Fruit fly (Drosophila melanogaster) whole organism, embryonic: ENCODE measurements around the gene CHKov1.
A peak's percentile ranks its signal among the peaks of the same experiment; 100 is the strongest.

Source experiments
- Antp ChIP-seq: fragments of 200-800 bp; sonication (Bioruptor generic); optimal IDR thresholded peaks from 3 replicates; lab custom pipeline; 2016; ENCODE audit warnings: missing biosample characterization, missing genetic modification characterization
- Atf-2 ChIP-seq: fragments of 200-800 bp; sonication (Bioruptor generic); optimal IDR thresholded peaks from 2 replicates; lab custom pipeline; 2016; ENCODE audit warnings: missing biosample characterization, missing genetic modification characterization
- Atf3 ChIP-seq: fragments of 200-800 bp; sonication (Bioruptor generic); optimal IDR thresholded peaks from 3 replicates; lab custom pipeline; 2016; ENCODE audit warnings: missing biosample characterization, missing genetic modification characterization
- CG10462 ChIP-seq: fragments of 200-800 bp; sonication (Bioruptor generic); optimal IDR thresholded peaks from 2 replicates; lab custom pipeline; 2016; ENCODE audit warnings: missing biosample characterization, missing genetic modification characterization
- CG12236 ChIP-seq: fragments of 200-800 bp; sonication (Bioruptor generic); optimal IDR thresholded peaks from 2 replicates; lab custom pipeline; 2016; ENCODE audit warnings: missing biosample characterization, missing genetic modification characterization
- CG12391 ChIP-seq: fragments of 200-800 bp; sonication (Bioruptor generic); optimal IDR thresholded peaks from 3 replicates; lab custom pipeline; 2018; ENCODE audit warnings: missing biosample characterization, mild to moderate bottlenecking, missing genetic modification characterization, moderate library complexity
- CG1529 ChIP-seq: fragments of 200-800 bp; sonication (Bioruptor generic); optimal IDR thresholded peaks from 3 replicates; lab custom pipeline; 2018; ENCODE audit warnings: missing biosample characterization, missing genetic modification characterization
- CG1602 ChIP-seq: fragments of 200-800 bp; sonication (Bioruptor generic); optimal IDR thresholded peaks from 3 replicates; lab custom pipeline; 2016; ENCODE audit warnings: missing biosample characterization, missing genetic modification characterization
- CG17385 ChIP-seq: fragments of 200-800 bp; sonication (Bioruptor generic); optimal IDR thresholded peaks from 3 replicates; lab custom pipeline; 2018; ENCODE audit warnings: missing biosample characterization, mild to moderate bottlenecking, missing genetic modification characterization
- CG18262 ChIP-seq: fragments of 200-800 bp; optimal IDR thresholded peaks from 3 replicates; lab custom pipeline; 2019; ENCODE audit warnings: missing biosample characterization, mild to moderate bottlenecking, missing genetic modification characterization, moderate library complexity
- CG4282 ChIP-seq: fragments of 200-800 bp; sonication (Bioruptor generic); optimal IDR thresholded peaks from 2 replicates; lab custom pipeline; 2016; ENCODE audit warnings: missing biosample characterization, missing genetic modification characterization
- CG43689 ChIP-seq: fragments of 200-800 bp; sonication (Bioruptor generic); IDR thresholded peaks from 2 replicates; pipeline ENCODE4 v1.3.6; 2022; ENCODE audit warnings: missing biosample characterization, missing genetic modification characterization
- CG6654 ChIP-seq: fragments of 200-800 bp; sonication (Bioruptor generic); optimal IDR thresholded peaks from 2 replicates; lab custom pipeline; 2017; ENCODE audit warnings: missing biosample characterization, mild to moderate bottlenecking, missing genetic modification characterization
- CG6683 ChIP-seq: fragments of 200-800 bp; sonication (Bioruptor generic); optimal IDR thresholded peaks from 2 replicates; lab custom pipeline; 2017; ENCODE audit warnings: missing biosample characterization, mild to moderate bottlenecking, missing genetic modification characterization, missing genetic modification reagents
- CG7928 ChIP-seq: fragments of 200-800 bp; sonication (Bioruptor generic); optimal IDR thresholded peaks from 2 replicates; lab custom pipeline; 2017; ENCODE audit warnings: missing biosample characterization, mild to moderate bottlenecking, missing genetic modification characterization
- CG7987 ChIP-seq: fragments of 200-800 bp; sonication (Bioruptor generic); optimal IDR thresholded peaks from 2 replicates; lab custom pipeline; 2018; ENCODE audit warnings: missing biosample characterization, mild to moderate bottlenecking, missing genetic modification characterization, moderate library complexity
- CG8944 ChIP-seq: fragments of 200-800 bp; sonication (Bioruptor generic); optimal IDR thresholded peaks from 3 replicates; lab custom pipeline; 2016; ENCODE audit warnings: missing biosample characterization, missing genetic modification characterization
- CG9609 ChIP-seq: fragments of 200-800 bp; sonication (Bioruptor generic); optimal IDR thresholded peaks from 3 replicates; lab custom pipeline; 2016; ENCODE audit warnings: missing biosample characterization, missing genetic modification characterization
- CG9817 ChIP-seq: fragments of 200-800 bp; sonication (Bioruptor generic); optimal IDR thresholded peaks from 2 replicates; lab custom pipeline; 2018; ENCODE audit warnings: missing biosample characterization, mild to moderate bottlenecking, missing genetic modification characterization, moderate library complexity
- CG9876 ChIP-seq: fragments of 200-800 bp; sonication (Bioruptor generic); optimal IDR thresholded peaks from 2 replicates; lab custom pipeline; 2016; ENCODE audit warnings: missing biosample characterization, missing genetic modification characterization
- CkIIα-i1 ChIP-seq: fragments of 200-800 bp; sonication (Bioruptor generic); IDR thresholded peaks from 2 replicates; pipeline ENCODE4 v1.3.6; 2022; ENCODE audit warnings: missing biosample characterization, missing genetic modification characterization
- CrebB ChIP-seq: fragments of 200-800 bp; sonication (Bioruptor generic); optimal IDR thresholded peaks from 3 replicates; lab custom pipeline; 2018; ENCODE audit warnings: missing biosample characterization, mild to moderate bottlenecking, missing genetic modification characterization
- D ChIP-seq, 2 experiments: fragments of 200-800 bp in 1 of 2; fragments of >200 bp in 1 of 2; sonication (Bioruptor generic) in 1 of 2; optimal IDR thresholded peaks; 2 replicates in 1 of 2; 3 replicates in 1 of 2; lab custom pipeline; 2017; ENCODE audit warnings: mild to moderate bottlenecking in 1 of 2, missing biosample characterization in 1 of 2, missing genetic modification characterization in 1 of 2, missing genetic modification reagents in 1 of 2
- D19A ChIP-seq: fragments of 200-800 bp; optimal IDR thresholded peaks from 3 replicates; lab custom pipeline; 2019; ENCODE audit warnings: missing biosample characterization, mild to moderate bottlenecking, missing genetic modification characterization, moderate library complexity
- D19B ChIP-seq: fragments of 200-800 bp; sonication (Bioruptor generic); optimal IDR thresholded peaks from 2 replicates; lab custom pipeline; 2017; ENCODE audit warnings: missing biosample characterization, mild to moderate bottlenecking, missing genetic modification characterization
- Deaf1 ChIP-seq: fragments of 200-800 bp; optimal IDR thresholded peaks from 3 replicates; lab custom pipeline; 2019; ENCODE audit warnings: missing biosample characterization, mild to moderate bottlenecking, missing genetic modification characterization, moderate library complexity
- Doc2 ChIP-seq: fragments of 200-800 bp; sonication (Bioruptor generic); IDR thresholded peaks from 2 replicates; pipeline ENCODE4 v1.3.6; 2022; ENCODE audit warnings: missing biosample characterization, missing genetic modification characterization
- E2f1 ChIP-seq: fragments of 200-800 bp; sonication (Bioruptor generic); IDR thresholded peaks from 2 replicates; pipeline ENCODE4 v1.3.6; 2022; ENCODE audit warnings: missing biosample characterization, missing genetic modification characterization
- ERR ChIP-seq: fragments of 200-800 bp; sonication (Bioruptor generic); optimal IDR thresholded peaks from 2 replicates; lab custom pipeline; 2016; ENCODE audit warnings: missing biosample characterization, missing genetic modification characterization
- Fer2 ChIP-seq: fragments of 200-800 bp; sonication (Bioruptor generic); optimal IDR thresholded peaks from 2 replicates; lab custom pipeline; 2018; ENCODE audit warnings: missing biosample characterization, mild to moderate bottlenecking, missing genetic modification characterization, moderate library complexity
- Jarid2 ChIP-seq: fragments of 200-800 bp; sonication (Bioruptor generic); optimal IDR thresholded peaks from 3 replicates; lab custom pipeline; 2017; ENCODE audit warnings: mild to moderate bottlenecking, missing biosample characterization, missing genetic modification reagents, missing genetic modification characterization
- Kr ChIP-seq: fragments of 200-800 bp; sonication (Bioruptor generic); optimal IDR thresholded peaks from 2 replicates; lab custom pipeline; 2017; ENCODE audit warnings: missing biosample characterization, mild to moderate bottlenecking, missing genetic modification characterization
- Optix ChIP-seq: fragments of 200-800 bp; sonication (Bioruptor generic); IDR thresholded peaks from 3 replicates; pipeline ENCODE4 v1.3.6; 2022; ENCODE audit warnings: missing biosample characterization, missing genetic modification characterization
- Poxn ChIP-seq: fragments of 200-800 bp; sonication (Bioruptor generic); IDR thresholded peaks from 2 replicates; pipeline ENCODE4 v1.3.6; 2022; ENCODE audit warnings: missing biosample characterization, missing genetic modification characterization
- Scr ChIP-seq: fragments of 200-800 bp; sonication (Bioruptor generic); IDR thresholded peaks from 2 replicates; pipeline ENCODE4 v1.3.6; 2022; ENCODE audit warnings: missing biosample characterization, missing genetic modification characterization; ENCODE audit not compliant: partially characterized antibody
- Stat92E ChIP-seq, 3 experiments: fragments of >200 bp in 2 of 3; fragments of 200-800 bp in 1 of 3; sonication (Bioruptor generic) in 1 of 3; optimal IDR thresholded peaks; 2 replicates each; lab custom pipeline; 2017 to 2019; ENCODE audit warnings: missing biosample characterization in 3 of 3, missing genetic modification characterization in 3 of 3, mild to moderate bottlenecking in 1 of 3, moderate library complexity in 1 of 3
- TFAM ChIP-seq: fragments of 200-800 bp; sonication (Bioruptor generic); optimal IDR thresholded peaks from 2 replicates; lab custom pipeline; 2017; ENCODE audit warnings: missing biosample characterization, missing genetic modification characterization, inconsistent platforms
- ac ChIP-seq: fragments of 200-800 bp; sonication (Bioruptor generic); optimal IDR thresholded peaks from 3 replicates; lab custom pipeline; 2017; ENCODE audit warnings: missing biosample characterization, mild to moderate bottlenecking, missing genetic modification characterization
- cad ChIP-seq: fragments of >200 bp; optimal IDR thresholded peaks from 2 replicates; lab custom pipeline; 2017; ENCODE audit warnings: missing biosample characterization, missing genetic modification characterization
- chm ChIP-seq: fragments of 200-800 bp; sonication (Bioruptor generic); IDR thresholded peaks from 2 replicates; pipeline ENCODE4 v1.3.6; 2022; ENCODE audit warnings: missing biosample characterization, missing genetic modification characterization
- crol ChIP-seq: fragments of 200-800 bp; sonication (Bioruptor generic); IDR thresholded peaks from 2 replicates; pipeline ENCODE4 v1.3.6; 2022; ENCODE audit warnings: missing biosample characterization, missing genetic modification characterization
- dan ChIP-seq: fragments of 200-800 bp; sonication (Bioruptor generic); IDR thresholded peaks from 2 replicates; pipeline ENCODE4 v1.3.6; 2022; ENCODE audit warnings: missing biosample characterization, missing genetic modification characterization
- gcm ChIP-seq: fragments of 200-800 bp; sonication (Bioruptor generic); optimal IDR thresholded peaks from 2 replicates; lab custom pipeline; 2019; ENCODE audit warnings: missing biosample characterization, mild to moderate bottlenecking, missing genetic modification characterization, moderate library complexity
- grn ChIP-seq: fragments of 200-800 bp; sonication (Bioruptor generic); optimal IDR thresholded peaks from 3 replicates; lab custom pipeline; 2017; ENCODE audit warnings: missing biosample characterization, missing genetic modification characterization
- ham ChIP-seq: fragments of 200-800 bp; sonication (Bioruptor generic); IDR thresholded peaks from 2 replicates; pipeline ENCODE4 v1.3.6; 2022; ENCODE audit warnings: missing biosample characterization, missing genetic modification characterization
- klu ChIP-seq: fragments of 200-800 bp; sonication (Bioruptor generic); IDR thresholded peaks from 2 replicates; pipeline ENCODE4 v1.3.6; 2022; ENCODE audit warnings: missing biosample characterization, missing genetic modification characterization
- knrl ChIP-seq: fragments of 200-800 bp; sonication (Bioruptor generic); IDR thresholded peaks from 3 replicates; pipeline ENCODE4 v1.3.6; 2022; ENCODE audit warnings: missing biosample characterization, missing genetic modification characterization; ENCODE audit not compliant: partially characterized antibody
- lmd ChIP-seq: fragments of 200-800 bp; sonication (Bioruptor generic); IDR thresholded peaks from 2 replicates; pipeline ENCODE4 v1.3.6; 2022; ENCODE audit warnings: missing biosample characterization, missing genetic modification characterization
- pan ChIP-seq, 4 experiments: fragments of >200 bp in 3 of 4; fragments of 200-800 bp in 1 of 4; sonication (Bioruptor generic) in 1 of 4; optimal IDR thresholded peaks in 3 of 4; IDR thresholded peaks in 1 of 4; 2 replicates each; pipeline versions ENCODE4 v1.3.6 to Lab custom; 2017 to 2022; ENCODE audit warnings: missing biosample characterization in 2 of 4, missing genetic modification characterization in 2 of 4, mixed read lengths in 1 of 4
- pros ChIP-seq: fragments of 200-800 bp; sonication (Bioruptor generic); optimal IDR thresholded peaks from 3 replicates; lab custom pipeline; 2019; ENCODE audit warnings: missing biosample characterization, mild to moderate bottlenecking, missing genetic modification characterization, moderate library complexity
- wor ChIP-seq: fragments of 200-800 bp; sonication (Bioruptor generic); IDR thresholded peaks from 2 replicates; pipeline ENCODE4 v1.3.6; 2022; ENCODE audit warnings: missing biosample characterization, missing genetic modification characterization

The CHKov1 gene

DNA sequence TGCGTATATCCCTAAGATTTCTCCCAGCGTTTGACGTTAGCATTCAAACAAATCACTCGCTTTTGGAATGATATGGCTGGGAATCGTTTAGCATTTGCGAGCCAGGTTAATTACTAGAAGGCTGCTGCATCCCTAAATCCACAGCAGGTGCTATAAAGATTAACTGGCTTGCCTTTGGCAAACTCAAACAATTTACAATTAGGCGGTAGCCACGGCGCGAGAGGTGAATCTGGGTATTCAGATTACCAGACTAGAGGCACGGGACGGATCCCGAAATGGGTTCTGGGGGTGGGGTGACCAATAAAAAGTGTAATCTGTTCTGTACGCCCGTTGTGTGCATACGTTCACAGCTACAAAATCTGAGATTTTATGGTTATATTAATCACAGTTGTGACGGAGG, 48.0 kb downstream of the CHKov1 start, which contains the start of gene CG11892 (continued):
- TF ChIP-seq D (optimal IDR thresholded peaks at IDR 0.05; lab: Kevin White, UChicago), result no peak
- TF ChIP-seq D (GFP tag; optimal IDR thresholded peaks at IDR 0.05; lab: Kevin White, UChicago), result no peak
- peak; percentile 66 for TF ChIP-seq CrebB (tag; lab: Kevin White, UChicago)
- no peak for TF ChIP-seq TFAM
- TF ChIP-seq ERR (GFP tag; lab: Kevin White, UChicago), result no peak
- no peak for TF ChIP-seq CG9609 (GFP tag; lab: Kevin White, UChicago)
- no peak for TF ChIP-seq CG6654 (GFP tag; lab: Kevin White, UChicago)
- TF ChIP-seq knrl, result no peak
- no peak for TF ChIP-seq Atf-2 (GFP tag; lab: Kevin White, UChicago)
- TF ChIP-seq Stat92E (GFP tag; optimal IDR thresholded peaks at IDR 0.05; lab: Kevin White, UChicago), result no peak
- TF ChIP-seq grn (GFP tag; lab: Kevin White, UChicago), result no peak
- no peak for TF ChIP-seq wor
- TF ChIP-seq ham, result no peak
- TF ChIP-seq Deaf1, result no peak
- TF ChIP-seq pros (GFP tag; lab: Kevin White, UChicago), result no peak
- TF ChIP-seq CkIIα-i1, result no peak
- peak; percentile 80 for TF ChIP-seq CG7987 (GFP tag; lab: Kevin White, UChicago)
- TF ChIP-seq dan, result no peak
- no peak for TF ChIP-seq Kr (GFP tag; lab: Kevin White, UChicago)
- no peak for TF ChIP-seq CG43689 (GFP tag; lab: Robert Waterston, UW)
- no peak for TF ChIP-seq Scr (GFP tag; lab: Robert Waterston, UW)
- no peak for TF ChIP-seq CG9876 (GFP tag; lab: Kevin White, UChicago)
- TF ChIP-seq CG7928 (GFP tag; lab: Kevin White, UChicago), result peak; percentile 45
- no peak for TF ChIP-seq Atf3
- TF ChIP-seq D19B, result no peak
- TF ChIP-seq CG4282, result no peak
- TF ChIP-seq ac (GFP tag; lab: Kevin White, UChicago), result no peak
- TF ChIP-seq CG12236 (GFP tag; lab: Kevin White, UChicago), result no peak
- no peak for TF ChIP-seq E2f1 (GFP tag; lab: Robert Waterston, UW)
- no peak for TF ChIP-seq Optix
- no peak for TF ChIP-seq klu (GFP tag; lab: Robert Waterston, UW)
- TF ChIP-seq CG12391, result no peak
- TF ChIP-seq CG1529 (GFP tag; lab: Kevin White, UChicago), result no peak
- no peak for TF ChIP-seq Jarid2 (GFP tag; lab: Kevin White, UChicago)
- TF ChIP-seq CG8944, result no peak
- TF ChIP-seq CG10462, result no peak
- TF ChIP-seq Doc2, result no peak
- TF ChIP-seq lmd (GFP tag; lab: Robert Waterston, UW), result no peak
- TF ChIP-seq CG18262 (tag; lab: Kevin White, UChicago), result no peak
- TF ChIP-seq cad (GFP tag; lab: Kevin White, UChicago), result no peak
- peak; percentile 44 for TF ChIP-seq CG17385 (GFP tag; lab: Kevin White, UChicago)
- TF ChIP-seq Antp (GFP tag; lab: Kevin White, UChicago), result no peak
- TF ChIP-seq CG6683 (GFP tag; lab: Kevin White, UChicago), result no peak
- no peak for TF ChIP-seq pan (optimal IDR thresholded peaks at IDR 0.05; lab: Kevin White, UChicago)
- no peak for TF ChIP-seq pan (GFP tag; optimal IDR thresholded peaks at IDR 0.05 in 1 of 2, IDR thresholded peaks at IDR 0.05 in 1 of 2)
- no peak for TF ChIP-seq CG1602 (GFP tag; lab: Kevin White, UChicago)
- no peak for TF ChIP-seq D19A (tag; lab: Kevin White, UChicago)
- TF ChIP-seq CG9817, result peak; percentile 52
- TF ChIP-seq Poxn (GFP tag; lab: Robert Waterston, UW), result no peak
- TF ChIP-seq crol, result no peak
- no peak for TF ChIP-seq Fer2
- no peak for TF ChIP-seq chm (GFP tag; lab: Robert Waterston, UW)
- no peak for TF ChIP-seq gcm
